Worm (Caenorhabditis elegans): ENCODE data around the gene mlh-1.

Gene mlh-1

ce11 chrIII:13546537-13546936 is 32.2 kb upstream of the mlh-1 start, which contains the start of gene Y76A2B.4:
TSS of gene Y76A2B.4 (minus strand) at chrIII:13546777.
- TF ChIP-seq F13H6.1 (tag; optimal IDR thresholded peaks at IDR 0.05), result no peak
- peak in 1 of 2 experiments; percentile 36 for TF ChIP-seq lsy-2 (tag; optimal IDR thresholded peaks at IDR 0.05)
- TF ChIP-seq ama-1 (optimal IDR thresholded peaks at IDR 0.05), result peak; percentile 9

ce11 chrIII:13544593-13544992 is 30.2 kb upstream of the mlh-1 start:
- no peak for TF ChIP-seq nhr-12 (tag; optimal IDR thresholded peaks at IDR 0.05)
- peak; percentile 48 for TF ChIP-seq sma-9 (GFP tag; optimal IDR thresholded peaks at IDR 0.05)
- TF ChIP-seq sma-9 (tag; optimal IDR thresholded peaks at IDR 0.05), result no peak
- no peak for TF ChIP-seq nhr-21 (tag; optimal IDR thresholded peaks at IDR 0.05)
- TF ChIP-seq ztf-11 (tag; optimal IDR thresholded peaks at IDR 0.05), result no peak
- TF ChIP-seq nhr-6 (tag; optimal IDR thresholded peaks at IDR 0.05), result no peak
- TF ChIP-seq R02D3.7 (tag; optimal IDR thresholded peaks at IDR 0.05), result no peak
- no peak for TF ChIP-seq lin-13 (GFP tag; optimal IDR thresholded peaks at IDR 0.05)
- TF ChIP-seq blmp-1 (tag; optimal IDR thresholded peaks at IDR 0.05; ENCODE audit: insufficient read depth), result peak; percentile 21
- no peak for TF ChIP-seq egl-27 (tag; optimal IDR thresholded peaks at IDR 0.05)
- no peak for TF ChIP-seq ceh-82 (tag; optimal IDR thresholded peaks at IDR 0.05)
- TF ChIP-seq lin-11 (tag; optimal IDR thresholded peaks at IDR 0.05), result no peak
- no peak for TF ChIP-seq mbf-1 (tag; optimal IDR thresholded peaks at IDR 0.05)
- no peak for TF ChIP-seq elt-3 (tag; optimal IDR thresholded peaks at IDR 0.05)
- peak; percentile 53 for TF ChIP-seq nhr-25 (tag; optimal IDR thresholded peaks at IDR 0.05)
- no peak for TF ChIP-seq mdl-1 (tag; optimal IDR thresholded peaks at IDR 0.05)
- TF ChIP-seq dmd-4 (tag; optimal IDR thresholded peaks at IDR 0.05), result no peak
- no peak for TF ChIP-seq unc-39 (tag; optimal IDR thresholded peaks at IDR 0.05)
- TF ChIP-seq C34F6.9 (tag; optimal IDR thresholded peaks at IDR 0.05), result no peak
- no peak for TF ChIP-seq zag-1 (tag; optimal IDR thresholded peaks at IDR 0.05)
- no peak for TF ChIP-seq ZK546.5 (tag; optimal IDR thresholded peaks at IDR 0.05)
- TF ChIP-seq peb-1 (tag; optimal IDR thresholded peaks at IDR 0.05), result no peak
- TF ChIP-seq sem-4 (tag; optimal IDR thresholded peaks at IDR 0.05), result no peak
- no peak for TF ChIP-seq aly-2 (tag; optimal IDR thresholded peaks at IDR 0.05)
- no peak for TF ChIP-seq alr-1 (tag; optimal IDR thresholded peaks at IDR 0.05)
- no peak for TF ChIP-seq ama-1 (optimal IDR thresholded peaks at IDR 0.05)
- peak; percentile 75 for TF ChIP-seq crh-2 (tag; optimal IDR thresholded peaks at IDR 0.05)
- TF ChIP-seq nhr-237 (tag; optimal IDR thresholded peaks at IDR 0.05), result no peak
- no peak for TF ChIP-seq mab-5 (tag; optimal IDR thresholded peaks at IDR 0.05)
- no peak for TF ChIP-seq unc-55 (GFP tag; optimal IDR thresholded peaks at IDR 0.05)
- no peak for TF ChIP-seq ceh-16 (tag; optimal IDR thresholded peaks at IDR 0.05)
- no peak for TF ChIP-seq nhr-77 (tag; optimal IDR thresholded peaks at IDR 0.05)
- no peak for TF ChIP-seq unc-62 (GFP tag; optimal IDR thresholded peaks at IDR 0.05)
- TF ChIP-seq F13H6.1 (tag; optimal IDR thresholded peaks at IDR 0.05), result peak; percentile 4
- TF ChIP-seq gmeb-1 (tag; optimal IDR thresholded peaks at IDR 0.05), result peak; percentile 47
- no peak for TF ChIP-seq nhr-10 (tag; optimal IDR thresholded peaks at IDR 0.05)
- TF ChIP-seq skn-1 (tag; optimal IDR thresholded peaks at IDR 0.05), result no peak
- TF ChIP-seq snpc-4 (tag; optimal IDR thresholded peaks at IDR 0.05), result no peak
- TF ChIP-seq Y55F3AM.14 (GFP tag; optimal IDR thresholded peaks at IDR 0.05), result no peak
- TF ChIP-seq sma-3 (GFP tag; optimal IDR thresholded peaks at IDR 0.05), result no peak
- peak; percentile 36 for TF ChIP-seq nhr-129 (tag; optimal IDR thresholded peaks at IDR 0.05)
- peak; percentile 79 for TF ChIP-seq fos-1 (tag; optimal IDR thresholded peaks at IDR 0.05)

ce11 chrIII:13543434-13543833 is 29.1 kb upstream of the mlh-1 start, which contains the start of gene acs-5:
TSS of gene acs-5 (minus strand) at chrIII:13543534.
- TF ChIP-seq elt-1 (tag; optimal IDR thresholded peaks at IDR 0.05) (no peak), skn-1 (tag; optimal IDR thresholded peaks at IDR 0.05) (no peak), nhr-237 (tag; optimal IDR thresholded peaks at IDR 0.05) (no peak), snpc-4 (tag; optimal IDR thresholded peaks at IDR 0.05) (no peak), blmp-1 (tag; optimal IDR thresholded peaks at IDR 0.05; ENCODE audit: insufficient read depth) (no peak), nhr-129 (tag; optimal IDR thresholded peaks at IDR 0.05) (no peak), lin-13 (GFP tag; optimal IDR thresholded peaks at IDR 0.05) (no peak), crh-2 (tag; optimal IDR thresholded peaks at IDR 0.05) (no peak), ztf-4 (tag; optimal IDR thresholded peaks at IDR 0.05) (no peak), nhr-21 (tag; optimal IDR thresholded peaks at IDR 0.05) (no peak), lin-39 (tag; optimal IDR thresholded peaks at IDR 0.05) (no peak), sma-3 (GFP tag; optimal IDR thresholded peaks at IDR 0.05) (no peak), unc-62 (GFP tag; optimal IDR thresholded peaks at IDR 0.05) (no peak), unc-55 (GFP tag; optimal IDR thresholded peaks at IDR 0.05) (no peak), nhr-77 (tag; optimal IDR thresholded peaks at IDR 0.05) (no peak), ztf-1 (GFP tag; conservative IDR thresholded peaks at IDR 0.05) (no peak)

Data from whole organism, L2 larva.